Worm (Caenorhabditis elegans) whole organism, L2 larva: ENCODE data around the gene ogt-1.

ENCODE experiments used
- C34F6.9 ChIP-seq: fragments of 150-350 bp; optimal IDR thresholded peaks from 2 replicates; lab custom pipeline; 2014; ENCODE audit warnings: missing biosample characterization, missing genetic modification characterization
- F13H6.1 ChIP-seq: sonication (generic microtip); optimal IDR thresholded peaks from 2 replicates; lab custom pipeline; 2016; ENCODE audit warnings: missing genetic modification characterization, missing compliant biosample characterization
- R02D3.7 ChIP-seq: fragments of 150-350 bp; optimal IDR thresholded peaks from 2 replicates; lab custom pipeline; 2014; ENCODE audit warnings: missing biosample characterization, missing genetic modification characterization
- Y55F3AM.14 ChIP-seq: fragments of 200-800 bp; sonication (Bioruptor generic); optimal IDR thresholded peaks from 2 replicates; lab custom pipeline; 2018; ENCODE audit warnings: mild to moderate bottlenecking, missing genetic modification characterization, missing compliant biosample characterization
- ZK546.5 ChIP-seq: sonication (generic microtip); optimal IDR thresholded peaks from 2 replicates; lab custom pipeline; 2017; ENCODE audit warnings: missing biosample characterization, missing genetic modification characterization
- alr-1 ChIP-seq: fragments of 150-350 bp; optimal IDR thresholded peaks from 2 replicates; lab custom pipeline; 2014; ENCODE audit warnings: missing biosample characterization, missing genetic modification characterization
- aly-2 ChIP-seq: fragments of 150-350 bp; optimal IDR thresholded peaks from 2 replicates; lab custom pipeline; 2014; ENCODE audit warnings: missing biosample characterization, missing genetic modification characterization
- ama-1 ChIP-seq: fragments of 150-350 bp; optimal IDR thresholded peaks from 2 replicates; lab custom pipeline; 2018; ENCODE audit warnings: inconsistent platforms
- blmp-1 ChIP-seq: sonication (generic microtip); optimal IDR thresholded peaks from 2 replicates; lab custom pipeline; 2017; ENCODE audit warnings: missing genetic modification characterization, mild to moderate bottlenecking, missing compliant biosample characterization, antibody characterized with exemption, moderate library complexity; ENCODE audit not compliant: insufficient read depth
- ceh-16 ChIP-seq: fragments of 150-350 bp; optimal IDR thresholded peaks from 2 replicates; lab custom pipeline; 2014; ENCODE audit warnings: missing biosample characterization, missing genetic modification characterization
- ceh-82 ChIP-seq: fragments of 150-350 bp; optimal IDR thresholded peaks from 2 replicates; lab custom pipeline; 2014; ENCODE audit warnings: missing biosample characterization, missing genetic modification characterization
- crh-2 ChIP-seq: sonication (generic microtip); optimal IDR thresholded peaks from 2 replicates; lab custom pipeline; 2017; ENCODE audit warnings: missing biosample characterization, missing genetic modification characterization
- dmd-4 ChIP-seq: sonication (generic microtip); optimal IDR thresholded peaks from 2 replicates; lab custom pipeline; 2017; ENCODE audit warnings: missing biosample characterization, missing genetic modification characterization
- egl-27 ChIP-seq: sonication (generic microtip); optimal IDR thresholded peaks from 3 replicates; lab custom pipeline; 2017; ENCODE audit warnings: missing biosample characterization, missing genetic modification reagents, missing genetic modification characterization
- elt-1 ChIP-seq: fragments of 150-350 bp; optimal IDR thresholded peaks from 2 replicates; lab custom pipeline; 2014; ENCODE audit warnings: missing biosample characterization, missing genetic modification characterization
- elt-3 ChIP-seq: sonication (generic microtip); optimal IDR thresholded peaks from 2 replicates; lab custom pipeline; 2017; ENCODE audit warnings: missing biosample characterization, missing genetic modification characterization
- fos-1 ChIP-seq: fragments of 150-350 bp; optimal IDR thresholded peaks from 2 replicates; lab custom pipeline; 2014; ENCODE audit warnings: missing biosample characterization, missing genetic modification characterization
- gmeb-1 ChIP-seq: fragments of 150-350 bp; optimal IDR thresholded peaks from 2 replicates; lab custom pipeline; 2014; ENCODE audit warnings: missing biosample characterization, missing genetic modification characterization
- lin-11 ChIP-seq: fragments of 150-350 bp; sonication (generic microtip); optimal IDR thresholded peaks from 2 replicates; lab custom pipeline; 2014; ENCODE audit warnings: missing biosample characterization, missing genetic modification characterization, inconsistent platforms, mixed read lengths
- lin-13 ChIP-seq: fragments of 150-350 bp; optimal IDR thresholded peaks from 2 replicates; lab custom pipeline; 2014; ENCODE audit warnings: missing biosample characterization, missing genetic modification reagents, missing genetic modification characterization
- lin-39 ChIP-seq: fragments of 150-350 bp; optimal IDR thresholded peaks from 2 replicates; lab custom pipeline; 2014; ENCODE audit warnings: missing biosample characterization, missing genetic modification reagents, missing genetic modification characterization
- lsy-2 ChIP-seq, 2 experiments: fragments of 150-350 bp in 1 of 2; sonication (generic microtip) in 1 of 2; optimal IDR thresholded peaks; 2 replicates each; lab custom pipeline; 2014 to 2017; ENCODE audit warnings: missing biosample characterization in 2 of 2, missing genetic modification characterization in 2 of 2
- mab-5 ChIP-seq: fragments of 150-350 bp; optimal IDR thresholded peaks from 2 replicates; lab custom pipeline; 2014; ENCODE audit warnings: missing biosample characterization, missing genetic modification characterization
- mbf-1 ChIP-seq: sonication (generic microtip); optimal IDR thresholded peaks from 2 replicates; lab custom pipeline; 2017; ENCODE audit warnings: missing biosample characterization, missing genetic modification characterization
- mdl-1 ChIP-seq, 2 experiments: fragments of 150-350 bp in 1 of 2; sonication (generic microtip) in 1 of 2; optimal IDR thresholded peaks; 2 replicates each; lab custom pipeline; 2017; ENCODE audit warnings: missing biosample characterization in 2 of 2, missing genetic modification characterization in 2 of 2
- nhr-10 ChIP-seq: sonication (generic microtip); optimal IDR thresholded peaks from 2 replicates; lab custom pipeline; 2017; ENCODE audit warnings: missing biosample characterization, missing genetic modification characterization
- nhr-11 ChIP-seq: fragments of 150-350 bp; optimal IDR thresholded peaks from 2 replicates; lab custom pipeline; 2014; ENCODE audit warnings: missing biosample characterization, missing genetic modification characterization
- nhr-12 ChIP-seq: fragments of 150-350 bp; optimal IDR thresholded peaks from 2 replicates; lab custom pipeline; 2014; ENCODE audit warnings: missing biosample characterization, missing genetic modification characterization
- nhr-21 ChIP-seq: fragments of 150-350 bp; optimal IDR thresholded peaks from 2 replicates; lab custom pipeline; 2014; ENCODE audit warnings: missing biosample characterization, missing genetic modification characterization
- nhr-23 ChIP-seq: fragments of 150-350 bp; optimal IDR thresholded peaks from 2 replicates; lab custom pipeline; 2014; ENCODE audit warnings: missing biosample characterization, missing genetic modification reagents, missing genetic modification characterization
- nhr-237 ChIP-seq: fragments of 150-350 bp; optimal IDR thresholded peaks from 2 replicates; lab custom pipeline; 2014; ENCODE audit warnings: missing biosample characterization, missing genetic modification characterization
- nhr-6 ChIP-seq: fragments of 150-350 bp; optimal IDR thresholded peaks from 2 replicates; lab custom pipeline; 2014; ENCODE audit warnings: missing biosample characterization, missing genetic modification characterization
- nhr-77 ChIP-seq: fragments of 150-350 bp; optimal IDR thresholded peaks from 2 replicates; lab custom pipeline; 2014; ENCODE audit warnings: missing biosample characterization, missing genetic modification characterization
- peb-1 ChIP-seq: fragments of 150-350 bp; optimal IDR thresholded peaks from 2 replicates; lab custom pipeline; 2014; ENCODE audit warnings: missing biosample characterization, missing genetic modification characterization
- sem-4 ChIP-seq: fragments of 150-350 bp; optimal IDR thresholded peaks from 2 replicates; lab custom pipeline; 2014; ENCODE audit warnings: missing biosample characterization, missing genetic modification reagents, missing genetic modification characterization
- skn-1 ChIP-seq: sonication (generic microtip); optimal IDR thresholded peaks from 2 replicates; lab custom pipeline; 2017; ENCODE audit warnings: missing biosample characterization, missing genetic modification characterization
- sma-3 ChIP-seq: sonication (generic microtip); optimal IDR thresholded peaks from 2 replicates; lab custom pipeline; 2016; ENCODE audit warnings: missing genetic modification reagents, missing genetic modification characterization, missing compliant biosample characterization
- sma-9 ChIP-seq, 2 experiments: fragments of 150-350 bp in 1 of 2; sonication (generic microtip) in 1 of 2; optimal IDR thresholded peaks; 2 replicates each; lab custom pipeline; 2014 to 2016; ENCODE audit warnings: missing genetic modification characterization in 2 of 2, mild to moderate bottlenecking in 1 of 2, missing biosample characterization in 1 of 2, missing compliant biosample characterization in 1 of 2, missing genetic modification reagents in 1 of 2, moderate library complexity in 1 of 2
- snpc-4 ChIP-seq: fragments of 150-350 bp; optimal IDR thresholded peaks from 2 replicates; lab custom pipeline; 2014; ENCODE audit warnings: missing biosample characterization, missing genetic modification characterization
- unc-62 ChIP-seq: fragments of 150-350 bp; optimal IDR thresholded peaks from 2 replicates; lab custom pipeline; 2014; ENCODE audit warnings: missing biosample characterization, missing genetic modification reagents, missing genetic modification characterization
- ztf-11 ChIP-seq: sonication (generic microtip); optimal IDR thresholded peaks from 2 replicates; lab custom pipeline; 2017; ENCODE audit warnings: missing biosample characterization, missing genetic modification characterization
- ztf-4 ChIP-seq: fragments of 150-350 bp; optimal IDR thresholded peaks from 2 replicates; lab custom pipeline; 2014; ENCODE audit warnings: missing biosample characterization, missing genetic modification characterization

Gene ogt-1

ce11 chrIII:7161055-7161454 lies 7.5 kb upstream of the ogt-1 start, which contains the start of gene rnp-7:
rnp-7 (minus strand) TSS chrIII:7161155.
- TF ChIP-seq ceh-82 (tag; lab: Kevin White, UChicago) (no peak), ceh-16 (tag; lab: Kevin White, UChicago) (no peak), crh-2 (tag; lab: Kevin White, UChicago) (no peak), mdl-1 (tag; optimal IDR thresholded peaks at IDR 0.05; lab: Kevin White, UChicago) (no peak), F13H6.1 (tag; lab: Kevin White, UChicago) (no peak), ztf-4 (tag; lab: Kevin White, UChicago) (no peak), sma-9 (GFP tag; optimal IDR thresholded peaks at IDR 0.05; lab: Kevin White, UChicago) (no peak), sma-9 (tag; optimal IDR thresholded peaks at IDR 0.05; lab: Kevin White, UChicago) (no peak), Y55F3AM.14 (GFP tag; lab: Kevin White, UChicago) (no peak), nhr-12 (tag; lab: Kevin White, UChicago) (no peak), nhr-11 (tag; lab: Kevin White, UChicago) (no peak), ztf-11 (tag; lab: Kevin White, UChicago) (no peak), snpc-4 (no peak), R02D3.7 (no peak), elt-1 (no peak), alr-1 (tag; lab: Kevin White, UChicago) (no peak), dmd-4 (tag; lab: Kevin White, UChicago) (no peak), elt-3 (no peak), peb-1 (tag; lab: Kevin White, UChicago) (no peak), ama-1 (no peak), unc-62 (no peak)

- no peak for TF ChIP-seq R02D3.7
- TF ChIP-seq ztf-11 (tag; lab: Kevin White, UChicago): no peak
- TF ChIP-seq nhr-23 (tag; lab: Kevin White, UChicago): no peak
- no peak for TF ChIP-seq nhr-11 (tag; lab: Kevin White, UChicago)
- TF ChIP-seq gmeb-1 (tag; lab: Kevin White, UChicago): no peak
- TF ChIP-seq sma-3 (GFP tag; lab: Kevin White, UChicago): no peak
- no peak for TF ChIP-seq ztf-4 (tag; lab: Kevin White, UChicago)
- no peak for TF ChIP-seq fos-1 (tag; lab: Kevin White, UChicago)
- TF ChIP-seq crh-2 (tag; lab: Kevin White, UChicago): no peak
- TF ChIP-seq ama-1: no peak
- no peak for TF ChIP-seq unc-62
These were observed 5.6 kb upstream of the ogt-1 start for ce11 chrIII:7159246-7159645.

- no peak for TF ChIP-seq nhr-6 (tag; lab: Kevin White, UChicago)
- TF ChIP-seq nhr-21: no peak
- no peak for TF ChIP-seq nhr-10
- TF ChIP-seq ceh-82 (tag; lab: Kevin White, UChicago): no peak
- TF ChIP-seq ztf-4 (tag; lab: Kevin White, UChicago): no peak
- TF ChIP-seq elt-1: no peak
- TF ChIP-seq sma-3 (GFP tag; lab: Kevin White, UChicago): no peak
- TF ChIP-seq mab-5 (tag; lab: Kevin White, UChicago): no peak
- no peak for TF ChIP-seq crh-2 (tag; lab: Kevin White, UChicago)
- no peak for TF ChIP-seq F13H6.1 (tag; lab: Kevin White, UChicago)
- no peak for TF ChIP-seq skn-1 (tag; lab: Kevin White, UChicago)
- no peak for TF ChIP-seq ama-1
These were observed 5.1 kb upstream of the ogt-1 start, which contains the start of gene nuo-4 for ce11 chrIII:7158709-7159108. nuo-4 (minus strand) TSS chrIII:7158809.

- TF ChIP-seq ZK546.5: peak; percentile 64
- TF ChIP-seq ceh-16 (tag; lab: Kevin White, UChicago): peak; percentile 76
- TF ChIP-seq ama-1: peak; percentile 79
- TF ChIP-seq nhr-23 (tag; lab: Kevin White, UChicago): no peak
- TF ChIP-seq nhr-6 (tag; lab: Kevin White, UChicago): peak; percentile 96
- TF ChIP-seq snpc-4: peak; percentile 76
- peak; percentile 93 for TF ChIP-seq nhr-21
- peak; percentile 90 for TF ChIP-seq lin-13 (GFP tag; lab: Kevin White, UChicago)
- no peak for TF ChIP-seq dmd-4 (tag; lab: Kevin White, UChicago)
- no peak for TF ChIP-seq mbf-1
- peak; percentile 98 to 99 for TF ChIP-seq mdl-1 (tag; optimal IDR thresholded peaks at IDR 0.05; lab: Kevin White, UChicago)
- no peak for TF ChIP-seq elt-3
- TF ChIP-seq crh-2 (tag; lab: Kevin White, UChicago): peak; percentile 95
- peak; percentile 86 for TF ChIP-seq lin-11 (tag; lab: Kevin White, UChicago)
- TF ChIP-seq lsy-2 (tag; optimal IDR thresholded peaks at IDR 0.05; lab: Kevin White, UChicago): peak; percentile 74 to 95
- TF ChIP-seq nhr-11 (tag; lab: Kevin White, UChicago): no peak
- TF ChIP-seq gmeb-1 (tag; lab: Kevin White, UChicago): peak; percentile 77
- no peak for TF ChIP-seq ceh-82 (tag; lab: Kevin White, UChicago)
- peak; percentile 78 for TF ChIP-seq fos-1 (tag; lab: Kevin White, UChicago)
- TF ChIP-seq nhr-10: peak; percentile 75
- TF ChIP-seq sem-4 (tag; lab: Kevin White, UChicago): peak; percentile 92
- TF ChIP-seq sma-3 (GFP tag; lab: Kevin White, UChicago): peak; percentile 88
- TF ChIP-seq aly-2: no peak
- peak; percentile 92 for TF ChIP-seq ztf-4 (tag; lab: Kevin White, UChicago)
- peak; percentile 84 for TF ChIP-seq mab-5 (tag; lab: Kevin White, UChicago)
- peak; percentile 97 for TF ChIP-seq C34F6.9 (tag; lab: Kevin White, UChicago)
- TF ChIP-seq unc-62: peak; percentile 52
- TF ChIP-seq nhr-237 (tag; lab: Kevin White, UChicago): no peak
- no peak for TF ChIP-seq nhr-77 (tag; lab: Kevin White, UChicago)
- peak; percentile 69 for TF ChIP-seq ztf-11 (tag; lab: Kevin White, UChicago)
- peak; percentile 49 for TF ChIP-seq blmp-1 (tag; lab: Kevin White, UChicago)
- peak; percentile 100 for TF ChIP-seq egl-27 (tag; lab: Kevin White, UChicago)
- TF ChIP-seq lin-39 (tag; lab: Kevin White, UChicago): peak; percentile 35
- no peak for TF ChIP-seq elt-1
- peak; percentile 96 for TF ChIP-seq F13H6.1 (tag; lab: Kevin White, UChicago)
These were observed 2.0 kb upstream of the ogt-1 start for ce11 chrIII:7155631-7156030.
